Fruit fly (Drosophila melanogaster): Measurements from ENCODE around the gene CG11975.

DNA sequence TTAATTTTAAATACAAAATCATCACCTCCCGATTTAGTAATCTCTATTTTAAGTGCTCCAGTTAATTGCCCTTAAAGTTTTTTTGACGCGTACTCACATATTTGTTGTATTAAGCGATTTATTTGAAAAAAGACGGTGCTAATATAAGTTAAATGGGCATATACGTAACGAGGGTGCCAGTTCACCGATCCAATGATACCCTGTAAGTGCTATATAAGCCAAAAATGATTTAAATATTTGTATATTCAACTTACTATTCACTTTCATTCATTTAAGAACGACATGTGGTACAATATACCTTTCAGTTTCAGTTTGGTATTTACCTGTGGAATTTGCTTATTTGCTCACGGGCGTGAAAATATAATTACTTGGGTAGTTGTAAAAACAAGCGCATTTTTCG lies 9.5 kb downstream of the CG11975 start:
- TF ChIP-seq pan (optimal IDR thresholded peaks at IDR 0.05) (no peak), Dll (optimal IDR thresholded peaks at IDR 0.05) (no peak), CG8478 (optimal IDR thresholded peaks at IDR 0.05) (no peak), psq (optimal IDR thresholded peaks at IDR 0.05) (no peak), usp (GFP tag; optimal IDR thresholded peaks at IDR 0.05) (no peak)

All from whole organism.